Worm (Caenorhabditis elegans): Measurements from ENCODE around the gene suca-1.

suca-1 gene

DNA sequence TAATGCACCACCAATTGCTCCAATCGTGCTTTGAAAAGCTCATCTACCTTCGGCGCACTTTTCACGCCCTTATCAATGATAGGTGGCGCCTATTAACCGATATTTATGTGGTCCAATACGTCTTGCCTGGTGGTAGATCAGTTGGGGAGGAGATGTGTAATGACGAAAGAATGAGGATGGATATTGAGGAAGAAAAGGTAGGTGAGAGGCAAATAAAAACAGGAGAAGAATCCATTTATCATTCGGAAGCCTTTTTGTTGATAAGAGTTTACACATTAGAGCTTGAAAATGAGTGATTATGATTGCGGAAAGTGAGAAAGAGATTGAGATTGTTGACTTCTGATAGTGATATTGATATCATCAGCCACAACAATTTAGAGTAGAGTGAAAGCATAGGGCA lies 7.5 kb upstream of the suca-1 start:
- TF ChIP-seq sma-3 (GFP tag; optimal IDR thresholded peaks at IDR 0.05) (no peak), mab-5 (tag; optimal IDR thresholded peaks at IDR 0.05) (peak; percentile 19), fos-1 (tag; optimal IDR thresholded peaks at IDR 0.05) (no peak), crh-2 (tag; optimal IDR thresholded peaks at IDR 0.05) (no peak), nhr-23 (tag; optimal IDR thresholded peaks at IDR 0.05) (no peak), nhr-10 (tag; optimal IDR thresholded peaks at IDR 0.05) (no peak)

DNA sequence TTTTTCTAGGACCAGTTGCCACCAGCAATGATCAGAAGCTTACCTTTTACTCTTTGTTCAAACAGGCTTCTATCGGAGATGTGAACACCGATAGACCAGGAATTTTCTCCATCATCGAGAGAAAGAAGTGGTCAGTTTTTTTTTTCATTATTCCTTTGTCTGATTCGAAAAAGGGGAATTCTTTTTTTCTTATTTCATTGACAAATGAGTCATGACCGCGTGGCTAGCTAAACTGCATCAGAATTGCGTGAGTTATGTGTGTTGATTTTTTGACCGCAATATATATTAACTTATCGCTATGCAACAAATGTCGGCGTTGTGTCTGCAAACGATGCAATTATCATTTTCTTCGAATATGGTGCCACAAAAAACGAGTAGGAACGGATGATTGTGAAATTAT lies 3.5 kb upstream of the suca-1 start:
- TF ChIP-seq Y55F3AM.14 (GFP tag; optimal IDR thresholded peaks at IDR 0.05) (no peak), lin-39 (tag; optimal IDR thresholded peaks at IDR 0.05) (no peak), nhr-21 (tag; optimal IDR thresholded peaks at IDR 0.05) (no peak), ztf-1 (GFP tag; conservative IDR thresholded peaks at IDR 0.05) (no peak), sma-9 (GFP tag; optimal IDR thresholded peaks at IDR 0.05) (peak; percentile 35), sma-9 (tag; optimal IDR thresholded peaks at IDR 0.05) (no peak), nhr-23 (tag; optimal IDR thresholded peaks at IDR 0.05) (no peak), unc-39 (tag; optimal IDR thresholded peaks at IDR 0.05) (no peak), fos-1 (tag; optimal IDR thresholded peaks at IDR 0.05) (peak; percentile 66)

DNA sequence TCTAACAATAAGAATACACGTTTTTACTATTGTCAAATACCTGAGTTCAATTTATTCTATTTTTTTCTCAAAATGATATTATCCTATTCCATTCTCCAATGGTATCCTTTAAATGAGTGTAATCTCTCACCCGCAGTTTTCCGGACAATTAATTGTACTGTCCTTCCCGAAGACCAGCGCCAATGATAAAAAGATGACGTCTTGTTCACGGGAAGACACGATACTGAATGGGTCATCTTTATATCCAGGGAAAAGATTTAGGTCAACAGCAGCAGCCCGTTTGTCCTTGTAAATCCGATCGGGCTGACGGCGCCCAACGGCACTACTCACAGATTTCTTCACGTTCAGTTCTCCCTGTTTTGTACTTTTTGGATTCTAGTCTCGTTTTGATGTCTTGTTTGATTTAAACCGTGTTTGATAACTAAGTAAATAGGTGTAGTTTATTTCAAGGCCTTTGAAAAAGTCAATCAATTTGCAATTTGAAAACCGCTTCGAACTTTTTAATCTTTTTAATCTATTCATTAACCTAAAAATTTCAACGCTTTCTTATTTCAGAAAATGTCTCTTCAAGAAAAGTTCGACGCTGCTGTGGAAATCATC lies 2.9 kb upstream of the suca-1 start, which contains the start of gene acbp-3:
acbp-3 (plus strand) TSS at position 550 of the 600 bp plus-strand sequence.
- peak; percentile 25 for TF ChIP-seq fos-1 (tag; optimal IDR thresholded peaks at IDR 0.05)
- TF ChIP-seq peb-1 (tag; optimal IDR thresholded peaks at IDR 0.05) = no peak
- no peak for TF ChIP-seq nhr-10 (tag; optimal IDR thresholded peaks at IDR 0.05)
- peak; percentile 32 for TF ChIP-seq nhr-21 (tag; optimal IDR thresholded peaks at IDR 0.05)

DNA sequence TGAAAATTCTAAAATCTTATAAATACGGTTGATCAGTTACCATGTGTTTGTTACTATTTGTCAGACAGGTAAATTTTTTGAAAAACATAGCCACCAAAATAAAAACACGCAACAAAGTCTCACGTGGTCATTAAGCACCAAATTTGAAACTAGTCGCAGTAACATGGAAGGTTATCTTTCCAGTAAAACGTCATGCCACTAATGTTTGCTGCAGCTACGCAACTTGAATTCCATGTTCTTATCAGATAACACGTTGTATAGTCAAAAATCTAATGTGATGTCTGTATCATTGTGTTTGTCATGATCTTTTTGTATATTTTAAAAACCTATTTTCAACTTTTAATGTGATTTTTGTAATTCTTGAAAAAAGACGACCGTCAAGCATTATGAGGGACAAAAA lies 1.9 kb upstream of the suca-1 start:
- TF ChIP-seq fos-1 (tag; optimal IDR thresholded peaks at IDR 0.05) (peak; percentile 84), ceh-82 (tag; optimal IDR thresholded peaks at IDR 0.05) (no peak), Y55F3AM.14 (GFP tag; optimal IDR thresholded peaks at IDR 0.05) (no peak), nhr-129 (tag; optimal IDR thresholded peaks at IDR 0.05) (no peak), blmp-1 (tag; optimal IDR thresholded peaks at IDR 0.05; ENCODE audit: insufficient read depth) (no peak), nhr-25 (tag; optimal IDR thresholded peaks at IDR 0.05) (no peak), nhr-237 (tag; optimal IDR thresholded peaks at IDR 0.05) (no peak), nhr-12 (tag; optimal IDR thresholded peaks at IDR 0.05) (no peak), elt-1 (tag; optimal IDR thresholded peaks at IDR 0.05) (no peak), nhr-77 (tag; optimal IDR thresholded peaks at IDR 0.05) (no peak), gmeb-1 (tag; optimal IDR thresholded peaks at IDR 0.05) (peak; percentile 26), unc-39 (tag; optimal IDR thresholded peaks at IDR 0.05) (no peak), unc-55 (GFP tag; optimal IDR thresholded peaks at IDR 0.05) (no peak), sma-3 (GFP tag; optimal IDR thresholded peaks at IDR 0.05) (peak; percentile 40), sma-9 (GFP tag; optimal IDR thresholded peaks at IDR 0.05) (peak; percentile 84), sma-9 (tag; optimal IDR thresholded peaks at IDR 0.05) (no peak), nhr-10 (tag; optimal IDR thresholded peaks at IDR 0.05) (no peak), C34F6.9 (tag; optimal IDR thresholded peaks at IDR 0.05) (no peak), crh-2 (tag; optimal IDR thresholded peaks at IDR 0.05) (peak; percentile 75), mbf-1 (tag; optimal IDR thresholded peaks at IDR 0.05) (no peak), mdl-1 (tag; optimal IDR thresholded peaks at IDR 0.05) (peak in 1 of 2 experiments; percentile 33), ceh-16 (tag; optimal IDR thresholded peaks at IDR 0.05) (no peak), egl-27 (tag; optimal IDR thresholded peaks at IDR 0.05) (no peak), ztf-1 (GFP tag; conservative IDR thresholded peaks at IDR 0.05) (no peak), zag-1 (tag; optimal IDR thresholded peaks at IDR 0.05) (no peak), alr-1 (tag; optimal IDR thresholded peaks at IDR 0.05) (no peak), ztf-4 (tag; optimal IDR thresholded peaks at IDR 0.05) (no peak), dmd-4 (tag; optimal IDR thresholded peaks at IDR 0.05) (no peak), R02D3.7 (tag; optimal IDR thresholded peaks at IDR 0.05) (no peak)

- no peak for TF ChIP-seq sma-3 (GFP tag; optimal IDR thresholded peaks at IDR 0.05)
- peak; percentile 41 for TF ChIP-seq egl-27 (tag; optimal IDR thresholded peaks at IDR 0.05)
- no peak for TF ChIP-seq nhr-237 (tag; optimal IDR thresholded peaks at IDR 0.05)
- peak; percentile 66 for TF ChIP-seq nhr-21 (tag; optimal IDR thresholded peaks at IDR 0.05)
- peak; percentile 29 for TF ChIP-seq zag-1 (tag; optimal IDR thresholded peaks at IDR 0.05)
- no peak for TF ChIP-seq elt-1 (tag; optimal IDR thresholded peaks at IDR 0.05)
- TF ChIP-seq crh-2 (tag; optimal IDR thresholded peaks at IDR 0.05) = peak; percentile 44
- TF ChIP-seq R02D3.7 (tag; optimal IDR thresholded peaks at IDR 0.05) = no peak
- TF ChIP-seq lin-11 (tag; optimal IDR thresholded peaks at IDR 0.05) = no peak
- no peak for TF ChIP-seq lin-39 (tag; optimal IDR thresholded peaks at IDR 0.05)
- no peak for TF ChIP-seq gmeb-1 (tag; optimal IDR thresholded peaks at IDR 0.05)
- TF ChIP-seq mab-5 (tag; optimal IDR thresholded peaks at IDR 0.05) = peak; percentile 50
- peak; percentile 18 to 66 for TF ChIP-seq lsy-2 (tag; optimal IDR thresholded peaks at IDR 0.05)
- no peak for TF ChIP-seq peb-1 (tag; optimal IDR thresholded peaks at IDR 0.05)
- TF ChIP-seq unc-39 (tag; optimal IDR thresholded peaks at IDR 0.05) = no peak
- no peak for TF ChIP-seq nhr-11 (tag; optimal IDR thresholded peaks at IDR 0.05)
- peak; percentile 17 for TF ChIP-seq sem-4 (tag; optimal IDR thresholded peaks at IDR 0.05)
- peak; percentile 93 for TF ChIP-seq nhr-129 (tag; optimal IDR thresholded peaks at IDR 0.05)
- TF ChIP-seq Y55F3AM.14 (GFP tag; optimal IDR thresholded peaks at IDR 0.05) = no peak
- TF ChIP-seq nhr-12 (tag; optimal IDR thresholded peaks at IDR 0.05) = no peak
- peak; percentile 83 for TF ChIP-seq unc-55 (GFP tag; optimal IDR thresholded peaks at IDR 0.05)
- TF ChIP-seq nhr-10 (tag; optimal IDR thresholded peaks at IDR 0.05) = no peak
- no peak for TF ChIP-seq ztf-4 (tag; optimal IDR thresholded peaks at IDR 0.05)
- TF ChIP-seq snpc-4 (tag; optimal IDR thresholded peaks at IDR 0.05) = peak; percentile 36
- peak; percentile 9 for TF ChIP-seq nhr-25 (tag; optimal IDR thresholded peaks at IDR 0.05)
- no peak for TF ChIP-seq skn-1 (tag; optimal IDR thresholded peaks at IDR 0.05)
- TF ChIP-seq C34F6.9 (tag; optimal IDR thresholded peaks at IDR 0.05) = peak; percentile 88
- no peak for TF ChIP-seq mbf-1 (tag; optimal IDR thresholded peaks at IDR 0.05)
- TF ChIP-seq nhr-23 (tag; optimal IDR thresholded peaks at IDR 0.05) = no peak
- peak; percentile 64 for TF ChIP-seq nhr-6 (tag; optimal IDR thresholded peaks at IDR 0.05)
Measured at ce11 chrX:10900952-10901351, 1.0 kb upstream of the suca-1 start.
